Worm (Caenorhabditis elegans): Measurements from ENCODE around the gene F34D10.4.

F34D10.4 gene

DNA sequence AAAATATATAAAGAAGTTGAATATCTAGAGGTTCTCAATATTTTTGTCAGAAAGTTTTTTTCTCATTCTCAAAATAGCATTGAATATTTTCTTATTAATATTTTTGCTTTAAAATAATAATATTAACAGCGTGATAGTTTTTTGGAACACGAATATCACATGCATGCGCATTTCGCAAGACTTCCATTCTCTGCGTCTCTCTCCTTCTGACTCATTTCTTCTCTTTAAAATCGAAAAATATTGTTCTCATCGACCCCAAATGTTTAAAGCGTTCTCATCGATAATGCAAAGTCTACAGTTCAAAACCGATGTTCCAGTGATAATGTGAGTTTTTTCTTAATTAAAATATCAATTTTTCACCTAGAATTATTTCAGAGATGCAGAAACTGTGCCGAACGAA, 33.0 kb upstream of the F34D10.4 start, which contains the start of gene C14B1.3:
TSS of gene C14B1.3 (plus strand) at position 168 of the 400 bp plus-strand sequence.
- TF ChIP-seq lsy-2 (tag; optimal IDR thresholded peaks at IDR 0.05) (peak; percentile 5), nhr-2 (tag; optimal IDR thresholded peaks at IDR 0.05) (no peak)

DNA sequence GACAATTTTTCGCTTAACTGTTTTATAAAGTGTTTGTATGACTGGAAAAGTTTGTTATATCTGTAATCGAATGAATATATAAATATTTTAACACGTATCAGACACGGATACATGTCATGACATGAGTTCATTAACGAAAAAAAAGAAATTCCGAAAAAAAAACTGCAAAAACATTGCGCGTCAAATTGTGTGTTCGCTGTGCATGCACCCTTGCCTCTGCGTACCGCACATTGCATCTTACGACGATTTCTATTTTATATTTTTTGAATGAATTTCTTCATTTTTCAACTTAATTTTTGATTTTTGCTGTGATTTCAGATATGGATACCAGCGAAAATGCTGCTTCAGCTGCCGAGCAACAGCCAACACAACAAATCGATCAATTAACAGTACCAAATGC, 31.4 kb upstream of the F34D10.4 start, which contains the start of gene wdr-5.1:
TSS of gene wdr-5.1 (plus strand) at position 319 of the 400 bp plus-strand sequence.
- TF ChIP-seq sem-2 (GFP tag; optimal IDR thresholded peaks at IDR 0.05) (no peak), lsy-2 (tag; optimal IDR thresholded peaks at IDR 0.05) (peak; percentile 55), unc-39 (tag; optimal IDR thresholded peaks at IDR 0.05) (no peak), ceh-43 (GFP tag; optimal IDR thresholded peaks at IDR 0.05) (no peak), nhr-76 (tag; optimal IDR thresholded peaks at IDR 0.05) (no peak), ces-1 (GFP tag; optimal IDR thresholded peaks at IDR 0.05) (peak; percentile 12), ztf-11 (tag; optimal IDR thresholded peaks at IDR 0.05) (no peak), mls-2 (tag; optimal IDR thresholded peaks at IDR 0.05) (no peak), mep-1 (tag; optimal IDR thresholded peaks at IDR 0.05) (no peak)

DNA sequence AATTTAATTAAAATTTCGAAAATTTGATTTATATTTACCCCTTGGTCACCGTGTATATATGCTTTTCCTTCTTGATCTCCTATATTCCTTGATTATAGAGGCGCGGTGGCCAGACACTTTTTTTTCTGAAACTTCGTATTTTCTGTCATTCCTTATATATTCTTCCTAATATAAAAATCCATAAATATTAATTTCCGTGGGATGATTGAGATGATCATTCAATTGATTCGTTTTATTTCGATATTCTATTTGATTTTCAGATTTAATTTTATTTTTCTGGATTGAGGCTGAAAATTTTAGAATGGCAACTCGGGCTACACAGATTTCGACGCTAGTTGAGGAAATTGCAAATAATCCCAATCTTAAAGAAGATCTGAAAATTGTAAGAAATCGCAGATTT, 29.8 kb upstream of the F34D10.4 start, which contains the start of gene dph-1:
TSS of gene dph-1 (plus strand) at position 301 of the 400 bp plus-strand sequence.
- TF ChIP-seq ceh-43 (GFP tag; optimal IDR thresholded peaks at IDR 0.05) = no peak
- TF ChIP-seq lin-13 (tag; optimal IDR thresholded peaks at IDR 0.05) = no peak
- TF ChIP-seq nhr-28 (tag; optimal IDR thresholded peaks at IDR 0.05) = no peak
- no peak for TF ChIP-seq nhr-237 (tag; optimal IDR thresholded peaks at IDR 0.05)
- no peak for TF ChIP-seq tbx-8 (GFP tag; optimal IDR thresholded peaks at IDR 0.05)
- TF ChIP-seq snpc-4 (tag; optimal IDR thresholded peaks at IDR 0.05) = no peak
- no peak for TF ChIP-seq unc-39 (tag; optimal IDR thresholded peaks at IDR 0.05)
- no peak for TF ChIP-seq lsy-2 (tag; optimal IDR thresholded peaks at IDR 0.05)
- no peak for TF ChIP-seq elt-3 (tag; optimal IDR thresholded peaks at IDR 0.05)
- TF ChIP-seq blmp-1 (tag; optimal IDR thresholded peaks at IDR 0.05) = no peak

DNA sequence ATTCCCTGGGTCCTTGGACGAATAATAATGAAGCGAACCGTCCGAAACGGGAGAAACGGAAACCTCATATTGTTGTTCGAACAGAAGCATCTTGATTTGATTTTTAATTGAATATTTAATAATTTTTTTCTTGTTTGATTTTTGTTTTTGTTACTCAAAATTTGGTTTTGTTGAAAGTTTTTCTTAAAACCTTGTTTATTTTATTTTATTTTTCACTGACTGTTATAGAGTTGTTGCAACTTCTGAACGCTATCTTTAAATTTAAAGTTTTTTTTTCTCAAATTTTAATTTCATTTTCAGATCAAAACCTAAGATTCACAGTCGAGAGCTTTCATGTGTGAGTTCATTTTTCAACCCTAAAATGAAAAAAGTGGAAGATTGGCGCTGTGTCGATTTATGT, 27.4 kb upstream of the F34D10.4 start, which contains the start of gene alkb-8:
TSS of gene alkb-8 (plus strand) at position 301 of the 400 bp plus-strand sequence.
- TF ChIP-seq nhr-12 (tag; optimal IDR thresholded peaks at IDR 0.05) (no peak), zip-8 (tag; optimal IDR thresholded peaks at IDR 0.05) (no peak), bed-3 (GFP tag; optimal IDR thresholded peaks at IDR 0.05) (no peak)

DNA sequence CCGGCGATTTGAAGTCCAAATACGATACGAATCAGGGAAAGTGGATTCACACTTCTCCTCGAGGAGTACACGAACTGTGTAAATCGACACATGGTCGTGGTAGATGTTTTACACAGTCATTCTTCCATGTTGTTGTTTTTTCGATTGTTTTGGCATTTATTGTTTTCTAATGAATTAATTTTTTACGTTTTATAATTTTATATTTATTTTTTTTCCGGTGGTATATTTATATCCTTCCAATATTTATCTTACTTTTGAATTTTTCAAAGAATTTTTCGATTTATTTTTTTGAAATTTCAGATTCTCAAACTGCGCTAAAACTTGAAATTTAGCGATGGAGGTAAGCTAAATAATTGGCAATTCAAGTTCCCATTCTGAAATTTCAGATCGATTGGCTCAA, 23.2 kb upstream of the F34D10.4 start, which contains the start of gene nrde-1:
TSS of gene nrde-1 (plus strand) at position 301 of the 400 bp plus-strand sequence.
- TF ChIP-seq zip-8 (tag; optimal IDR thresholded peaks at IDR 0.05) (no peak), mep-1 (tag; optimal IDR thresholded peaks at IDR 0.05) (no peak), mls-2 (tag; optimal IDR thresholded peaks at IDR 0.05) (no peak), ham-2 (GFP tag; optimal IDR thresholded peaks at IDR 0.05) (no peak), unc-39 (tag; optimal IDR thresholded peaks at IDR 0.05) (no peak), bed-3 (GFP tag; optimal IDR thresholded peaks at IDR 0.05) (no peak), pha-4 (tag; optimal IDR thresholded peaks at IDR 0.05) (no peak), ceh-43 (GFP tag; optimal IDR thresholded peaks at IDR 0.05) (no peak), lsy-2 (tag; optimal IDR thresholded peaks at IDR 0.05) (no peak)

DNA sequence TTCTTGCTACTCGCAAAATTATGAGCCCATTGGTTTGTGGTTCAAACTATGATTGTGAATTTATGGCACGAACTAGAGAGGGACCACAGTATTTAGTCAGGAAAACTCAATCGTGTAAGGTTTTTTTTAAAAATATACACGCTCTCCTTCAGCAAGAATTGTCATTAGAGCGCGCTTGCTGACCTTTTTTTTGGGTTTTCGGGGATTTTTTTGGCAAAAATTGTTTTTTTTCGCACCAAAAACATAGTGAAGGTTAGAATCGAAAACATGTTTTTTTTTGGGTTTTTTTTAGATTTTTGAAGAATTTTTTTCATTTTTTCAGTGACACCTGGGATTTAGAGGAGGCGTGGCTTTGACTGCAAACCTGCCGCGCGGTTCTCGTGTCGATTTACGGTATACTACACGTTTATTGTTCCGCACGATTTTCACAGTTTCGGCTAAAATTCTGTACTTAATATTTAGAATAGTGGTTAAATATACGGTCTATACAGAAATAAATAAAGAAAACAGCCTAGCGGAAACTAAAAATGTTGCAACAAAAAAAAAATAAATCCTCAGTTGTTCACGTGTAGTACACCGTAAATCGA, 20.2 kb upstream of the F34D10.4 start:
- TF ChIP-seq mep-1 (tag; optimal IDR thresholded peaks at IDR 0.05) (peak; percentile 30), sptf-1 (tag; optimal IDR thresholded peaks at IDR 0.05) (no peak), elt-1 (tag; optimal IDR thresholded peaks at IDR 0.05; ENCODE audit: borderline replicate concordance, insufficient read depth) (no peak)

DNA sequence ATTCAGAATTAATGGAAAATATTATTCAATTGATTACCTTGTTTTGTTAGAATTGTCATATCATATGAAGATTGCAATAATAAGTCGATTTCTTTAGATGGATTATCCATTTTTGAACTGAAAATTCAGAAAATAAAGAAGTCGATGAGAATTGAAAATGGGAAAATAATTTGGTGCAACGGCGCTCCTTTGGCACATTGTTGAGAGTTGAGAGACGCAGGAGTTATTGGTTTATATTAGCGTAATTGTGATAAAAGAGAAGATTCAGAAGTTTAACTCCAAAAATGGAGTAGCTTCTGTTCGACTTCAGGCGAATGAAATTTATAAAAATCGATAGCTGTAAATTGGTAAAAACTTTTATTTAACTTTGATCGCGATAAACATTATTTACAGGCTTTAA, 16.8 kb upstream of the F34D10.4 start, which contains the start of gene C14B1.8:
TSS of gene C14B1.8 (minus strand) at position 117 of the 400 bp plus-strand sequence.
- TF ChIP-seq ces-1 (GFP tag; optimal IDR thresholded peaks at IDR 0.05) (peak; percentile 96), elt-1 (tag; optimal IDR thresholded peaks at IDR 0.05; ENCODE audit: borderline replicate concordance, insufficient read depth) (no peak), mep-1 (tag; optimal IDR thresholded peaks at IDR 0.05) (peak; percentile 47)

DNA sequence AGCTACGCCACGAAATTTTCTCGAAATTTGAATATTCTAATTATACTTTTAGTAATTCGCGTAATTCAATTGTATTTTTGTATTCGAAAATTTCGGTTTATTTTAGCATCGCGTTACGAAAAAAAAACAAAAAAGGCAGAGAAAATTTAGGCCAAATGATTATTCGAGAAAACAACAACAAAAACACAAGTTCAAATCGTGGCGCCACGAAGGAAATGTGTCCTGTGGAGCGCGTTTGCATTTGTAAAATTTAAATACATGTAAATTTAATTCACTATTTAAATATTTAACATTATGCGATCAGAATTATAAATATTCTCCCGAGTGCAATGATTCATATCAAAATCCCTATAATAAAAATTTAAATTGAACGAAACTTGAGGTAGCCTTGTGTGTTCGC, 12.7 kb upstream of the F34D10.4 start:
- no peak for TF ChIP-seq ceh-39 (tag; optimal IDR thresholded peaks at IDR 0.05)
- TF ChIP-seq zip-8 (tag; optimal IDR thresholded peaks at IDR 0.05) = no peak
- TF ChIP-seq lsy-2 (tag; optimal IDR thresholded peaks at IDR 0.05) = no peak
- no peak for TF ChIP-seq lin-32 (GFP tag; optimal IDR thresholded peaks at IDR 0.05)
- no peak for TF ChIP-seq mep-1 (tag; optimal IDR thresholded peaks at IDR 0.05)
